Worm (Caenorhabditis elegans) whole organism, L3 larva: ENCODE results near the gene faah-2.

Experiments
- R02D3.7 ChIP-seq: fragments of 150-350 bp; optimal IDR thresholded peaks from 2 replicates; lab custom pipeline; 2014; ENCODE audit warnings: missing biosample characterization, missing genetic modification characterization
- ZK546.5 ChIP-seq: sonication (generic microtip); optimal IDR thresholded peaks from 2 replicates; lab custom pipeline; 2017; ENCODE audit warnings: missing biosample characterization, missing genetic modification characterization
- aly-2 ChIP-seq: fragments of 150-350 bp; optimal IDR thresholded peaks from 2 replicates; lab custom pipeline; 2014; ENCODE audit warnings: missing biosample characterization, missing genetic modification characterization
- ama-1 ChIP-seq: fragments of 150-350 bp; optimal IDR thresholded peaks from 2 replicates; lab custom pipeline; 2018
- ceh-16 ChIP-seq: sonication (generic microtip); optimal IDR thresholded peaks from 2 replicates; lab custom pipeline; 2017; ENCODE audit warnings: missing biosample characterization, missing genetic modification characterization
- ceh-28 ChIP-seq: fragments of 150-350 bp; optimal IDR thresholded peaks from 2 replicates; lab custom pipeline; 2014; ENCODE audit warnings: missing biosample characterization, missing genetic modification reagents, missing genetic modification characterization
- ceh-82 ChIP-seq: fragments of 150-350 bp; optimal IDR thresholded peaks from 2 replicates; lab custom pipeline; 2014; ENCODE audit warnings: missing biosample characterization, missing genetic modification characterization
- ceh-9 ChIP-seq: sonication (generic microtip); optimal IDR thresholded peaks from 2 replicates; lab custom pipeline; 2018; ENCODE audit warnings: missing biosample characterization, missing genetic modification characterization
- daf-12 ChIP-seq: fragments of 150-350 bp; optimal IDR thresholded peaks from 2 replicates; lab custom pipeline; 2014; ENCODE audit warnings: missing biosample characterization, missing genetic modification reagents, missing genetic modification characterization
- egl-27 ChIP-seq: sonication (generic microtip); optimal IDR thresholded peaks from 4 replicates; lab custom pipeline; 2017; ENCODE audit warnings: missing biosample characterization, missing genetic modification reagents, missing genetic modification characterization
- egl-5 ChIP-seq: fragments of 150-350 bp; optimal IDR thresholded peaks from 2 replicates; lab custom pipeline; 2017; ENCODE audit warnings: missing biosample characterization, missing genetic modification reagents, missing genetic modification characterization, inconsistent platforms
- elt-1 ChIP-seq: fragments of 150-350 bp; optimal IDR thresholded peaks from 2 replicates; lab custom pipeline; 2014; ENCODE audit warnings: missing biosample characterization, missing genetic modification characterization
- elt-2 ChIP-seq: sonication (generic microtip); optimal IDR thresholded peaks from 2 replicates; lab custom pipeline; 2016; ENCODE audit warnings: missing genetic modification reagents, mild to moderate bottlenecking, missing genetic modification characterization, missing compliant biosample characterization
- elt-3 ChIP-seq, 3 experiments: fragments of 150-350 bp in 1 of 3; sonication (generic microtip) in 2 of 3; optimal IDR thresholded peaks; 2 replicates in 2 of 3; 4 replicates in 1 of 3; lab custom pipeline; 2014 to 2017; ENCODE audit warnings: missing biosample characterization in 3 of 3, missing genetic modification characterization in 3 of 3
- eor-1 ChIP-seq, 2 experiments: fragments of 150-350 bp; optimal IDR thresholded peaks; 2 replicates each; lab custom pipeline; 2014 to 2018; ENCODE audit warnings: missing biosample characterization in 2 of 2, missing genetic modification characterization in 2 of 2
- fkh-10 ChIP-seq: sonication (generic microtip); optimal IDR thresholded peaks from 2 replicates; lab custom pipeline; 2017; ENCODE audit warnings: missing biosample characterization, missing genetic modification reagents, missing genetic modification characterization
- fkh-2 ChIP-seq: fragments of 150-350 bp; optimal IDR thresholded peaks from 2 replicates; lab custom pipeline; 2014; ENCODE audit warnings: missing biosample characterization, missing genetic modification reagents, missing genetic modification characterization
- fos-1 ChIP-seq: fragments of 150-350 bp; optimal IDR thresholded peaks from 2 replicates; lab custom pipeline; 2014; ENCODE audit warnings: missing biosample characterization, missing genetic modification characterization
- hmg-11 ChIP-seq: sonication (generic microtip); optimal IDR thresholded peaks from 2 replicates; lab custom pipeline; 2016; ENCODE audit warnings: missing genetic modification characterization, missing compliant biosample characterization
- jun-1 ChIP-seq: fragments of 150-350 bp; optimal IDR thresholded peaks from 2 replicates; lab custom pipeline; 2014; ENCODE audit warnings: missing biosample characterization, missing genetic modification reagents, missing genetic modification characterization
- lin-15B ChIP-seq: fragments of 150-350 bp; optimal IDR thresholded peaks from 2 replicates; lab custom pipeline; 2014; ENCODE audit warnings: missing biosample characterization, missing genetic modification characterization
- lin-39 ChIP-seq: fragments of 150-350 bp; optimal IDR thresholded peaks from 2 replicates; lab custom pipeline; 2018; ENCODE audit warnings: missing biosample characterization, missing genetic modification reagents, missing genetic modification characterization
- lsy-12 ChIP-seq: sonication (generic microtip); optimal IDR thresholded peaks from 2 replicates; lab custom pipeline; 2016; ENCODE audit warnings: mild to moderate bottlenecking, missing genetic modification characterization, missing compliant biosample characterization
- mdl-1 ChIP-seq: fragments of 150-350 bp; optimal IDR thresholded peaks from 2 replicates; lab custom pipeline; 2014; ENCODE audit warnings: missing biosample characterization, missing genetic modification characterization
- mml-1 ChIP-seq: fragments of 150-350 bp; sonication (generic microtip); optimal IDR thresholded peaks from 3 replicates; lab custom pipeline; 2014; ENCODE audit warnings: missing biosample characterization, missing genetic modification characterization
- nfya-1 ChIP-seq: sonication (generic microtip); optimal IDR thresholded peaks from 2 replicates; lab custom pipeline; 2017; ENCODE audit warnings: missing genetic modification characterization, mild to moderate bottlenecking, missing compliant biosample characterization, antibody characterized with exemption, moderate library complexity; ENCODE audit not compliant: insufficient read depth
- nhr-11 ChIP-seq: fragments of 150-350 bp; optimal IDR thresholded peaks from 2 replicates; lab custom pipeline; 2014; ENCODE audit warnings: missing biosample characterization, missing genetic modification characterization
- nhr-12 ChIP-seq: fragments of 150-350 bp; optimal IDR thresholded peaks from 2 replicates; lab custom pipeline; 2014; ENCODE audit warnings: missing biosample characterization, missing genetic modification characterization
- nhr-23 ChIP-seq: fragments of 150-350 bp; optimal IDR thresholded peaks from 2 replicates; lab custom pipeline; 2014; ENCODE audit warnings: missing biosample characterization, missing genetic modification reagents, missing genetic modification characterization
- nhr-237 ChIP-seq: fragments of 150-350 bp; optimal IDR thresholded peaks from 2 replicates; lab custom pipeline; 2014; ENCODE audit warnings: missing biosample characterization, missing genetic modification characterization
- nhr-25 ChIP-seq: sonication (generic microtip); optimal IDR thresholded peaks from 2 replicates; lab custom pipeline; 2017; ENCODE audit warnings: missing biosample characterization, missing genetic modification characterization
- nhr-28 ChIP-seq: fragments of 150-350 bp; optimal IDR thresholded peaks from 2 replicates; lab custom pipeline; 2014; ENCODE audit warnings: missing biosample characterization, missing genetic modification characterization
- nhr-43 ChIP-seq: sonication (generic microtip); optimal IDR thresholded peaks from 2 replicates; lab custom pipeline; 2016; ENCODE audit warnings: mild to moderate bottlenecking, missing genetic modification characterization, missing compliant biosample characterization; ENCODE audit not compliant: poor library complexity, severe bottlenecking
- nhr-67 ChIP-seq: fragments of 150-350 bp; optimal IDR thresholded peaks from 2 replicates; lab custom pipeline; 2014; ENCODE audit warnings: missing biosample characterization, missing genetic modification characterization
- nhr-76 ChIP-seq: fragments of 150-350 bp; sonication (generic microtip); optimal IDR thresholded peaks from 5 replicates; lab custom pipeline; 2014; ENCODE audit warnings: missing biosample characterization, missing genetic modification characterization
- nhr-77 ChIP-seq: fragments of 150-350 bp; optimal IDR thresholded peaks from 2 replicates; lab custom pipeline; 2014; ENCODE audit warnings: missing biosample characterization, missing genetic modification characterization
- pha-4 ChIP-seq: fragments of 150-350 bp; optimal IDR thresholded peaks from 2 replicates; lab custom pipeline; 2014; ENCODE audit warnings: missing biosample characterization, missing genetic modification reagents, missing genetic modification characterization
- pqm-1 ChIP-seq: fragments of 150-350 bp; optimal IDR thresholded peaks from 2 replicates; lab custom pipeline; 2017; ENCODE audit warnings: missing biosample characterization, missing genetic modification characterization, inconsistent platforms
- sea-2 ChIP-seq: fragments of 150-350 bp; sonication (generic microtip); optimal IDR thresholded peaks from 4 replicates; lab custom pipeline; 2014; ENCODE audit warnings: missing biosample characterization, missing genetic modification reagents, missing genetic modification characterization
- skn-1 ChIP-seq: fragments of 150-350 bp; optimal IDR thresholded peaks from 2 replicates; lab custom pipeline; 2014; ENCODE audit warnings: missing biosample characterization, missing genetic modification characterization
- snpc-4 ChIP-seq: fragments of 150-350 bp; optimal IDR thresholded peaks from 2 replicates; lab custom pipeline; 2014; ENCODE audit warnings: missing biosample characterization, missing genetic modification characterization
- tbx-2 ChIP-seq: sonication (generic microtip); optimal IDR thresholded peaks from 2 replicates; lab custom pipeline; 2016; ENCODE audit warnings: mild to moderate bottlenecking, missing genetic modification characterization, missing compliant biosample characterization
- unc-39 ChIP-seq: sonication (generic microtip); optimal IDR thresholded peaks from 4 replicates; lab custom pipeline; 2017; ENCODE audit warnings: missing biosample characterization, missing genetic modification characterization
- unc-62 ChIP-seq: fragments of 150-350 bp; sonication (generic microtip); optimal IDR thresholded peaks from 4 replicates; lab custom pipeline; 2014; ENCODE audit warnings: missing biosample characterization, missing genetic modification reagents, missing genetic modification characterization
- zag-1 ChIP-seq: fragments of 150-350 bp; optimal IDR thresholded peaks from 2 replicates; lab custom pipeline; 2014; ENCODE audit warnings: missing biosample characterization, missing genetic modification characterization
- ztf-11 ChIP-seq: fragments of 150-350 bp; optimal IDR thresholded peaks from 2 replicates; lab custom pipeline; 2014; ENCODE audit warnings: missing biosample characterization, missing genetic modification characterization
- ztf-4 ChIP-seq: fragments of 150-350 bp; optimal IDR thresholded peaks from 2 replicates; lab custom pipeline; 2014; ENCODE audit warnings: missing biosample characterization, missing genetic modification characterization

Gene faah-2

DNA sequence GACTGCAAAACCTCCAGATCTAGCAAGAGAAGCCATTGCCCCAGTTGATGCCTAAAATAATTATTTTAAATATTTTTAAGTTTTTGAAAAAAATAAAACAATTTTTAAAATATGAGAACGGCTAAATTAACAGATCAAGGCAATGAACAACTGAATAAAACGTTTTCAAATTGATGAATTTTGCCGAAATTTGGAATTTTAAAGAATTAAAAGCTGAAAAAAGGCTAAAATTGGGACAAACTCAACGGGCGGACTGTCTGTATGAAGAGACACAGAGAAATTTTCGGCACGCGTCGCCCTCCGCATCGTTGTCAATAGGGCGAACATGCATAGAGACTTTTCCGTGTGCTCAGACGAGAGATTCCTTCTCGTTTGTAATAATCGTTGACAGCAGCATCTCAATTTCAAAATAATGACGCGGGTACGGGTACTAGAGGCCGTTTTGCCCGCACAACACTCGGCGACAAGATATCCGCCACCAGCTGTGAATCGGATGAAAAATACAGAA, 16.2 kb upstream of the faah-2 start, which contains the start of the genes isp-1 and islo-1:
isp-1 (minus strand) TSS at position 51 of the 508 bp plus-strand sequence.
islo-1 (plus strand) TSS at position 385 of the 508 bp plus-strand sequence.
- TF ChIP-seq elt-2 (tag; lab: Kevin White, UChicago), result peak; percentile 49
- no peak for TF ChIP-seq elt-1 (tag; lab: Kevin White, UChicago)
- TF ChIP-seq elt-3 (tag; optimal IDR thresholded peaks at IDR 0.05; lab: Kevin White, UChicago), result no peak
- TF ChIP-seq lsy-12 (tag; lab: Kevin White, UChicago), result no peak
- no peak for TF ChIP-seq daf-12 (tag; lab: Kevin White, UChicago)
- TF ChIP-seq ceh-28 (tag; lab: Kevin White, UChicago), result no peak
- no peak for TF ChIP-seq aly-2 (tag; lab: Kevin White, UChicago)
- no peak for TF ChIP-seq nhr-67
- no peak for TF ChIP-seq unc-62 (GFP tag; lab: Kevin White, UChicago)
- TF ChIP-seq nhr-11 (tag; lab: Kevin White, UChicago), result no peak
- peak; percentile 75 for TF ChIP-seq pha-4 (tag; lab: Kevin White, UChicago)
- no peak for TF ChIP-seq ceh-9 (tag; lab: Kevin White, UChicago)
- TF ChIP-seq R02D3.7 (tag; lab: Kevin White, UChicago), result no peak
- TF ChIP-seq mdl-1 (tag; lab: Kevin White, UChicago), result no peak
- no peak for TF ChIP-seq nhr-43 (tag; lab: Kevin White, UChicago)
- TF ChIP-seq pqm-1 (tag; lab: Kevin White, UChicago), result peak; percentile 39
- peak; percentile 88 for TF ChIP-seq lin-15B (tag; lab: Kevin White, UChicago)
- TF ChIP-seq mml-1, result no peak
- no peak for TF ChIP-seq tbx-2
- no peak for TF ChIP-seq ztf-4 (tag; lab: Kevin White, UChicago)
- TF ChIP-seq egl-5 (tag; lab: Kevin White, UChicago), result no peak
- TF ChIP-seq unc-39 (tag; lab: Kevin White, UChicago), result no peak
- TF ChIP-seq egl-27, result no peak
- TF ChIP-seq nhr-237 (tag; lab: Kevin White, UChicago), result no peak
- no peak for TF ChIP-seq eor-1 (tag; optimal IDR thresholded peaks at IDR 0.05; lab: Kevin White, UChicago)
- TF ChIP-seq nfya-1 (tag; lab: Kevin White, UChicago), result peak; percentile 72
- peak; percentile 55 for TF ChIP-seq nhr-25 (tag; lab: Kevin White, UChicago)
- no peak for TF ChIP-seq ztf-11 (tag; lab: Kevin White, UChicago)
- no peak for TF ChIP-seq nhr-12 (tag; lab: Kevin White, UChicago)
- TF ChIP-seq fkh-2 (tag; lab: Kevin White, UChicago), result no peak
- peak; percentile 71 for TF ChIP-seq hmg-11 (tag; lab: Kevin White, UChicago)
- no peak for TF ChIP-seq ama-1 (lab: Kevin White, UChicago)
- no peak for TF ChIP-seq nhr-76 (tag; lab: Kevin White, UChicago)
- no peak for TF ChIP-seq fkh-10
- TF ChIP-seq zag-1, result no peak
- no peak for TF ChIP-seq ZK546.5 (tag; lab: Kevin White, UChicago)
- peak; percentile 70 for TF ChIP-seq lin-39 (tag; lab: Kevin White, UChicago)
- TF ChIP-seq ceh-16 (tag; lab: Kevin White, UChicago), result no peak
- no peak for TF ChIP-seq sea-2
- no peak for TF ChIP-seq jun-1 (tag; lab: Kevin White, UChicago)
- TF ChIP-seq nhr-28 (tag; lab: Kevin White, UChicago), result no peak
- TF ChIP-seq skn-1 (tag; lab: Kevin White, UChicago), result no peak
- no peak for TF ChIP-seq ceh-82
- no peak for TF ChIP-seq nhr-77 (tag; lab: Kevin White, UChicago)
- peak; percentile 53 for TF ChIP-seq nhr-23 (tag; lab: Kevin White, UChicago)
- TF ChIP-seq fos-1 (tag; lab: Kevin White, UChicago), result no peak
- TF ChIP-seq snpc-4, result peak; percentile 71
